Fruit fly (Drosophila melanogaster): ENCODE data around the gene CG44422.
A peak's percentile ranks its signal among the peaks of the same experiment; 100 is the strongest.

The CG44422 gene

dm6 chrX:11349780-11350179 is 47.2 kb upstream of the CG44422 start, which contains the start of gene NdufV3 (continued):
- TF ChIP-seq gem (tag; optimal IDR thresholded peaks at IDR 0.05): peak; percentile 24
- peak; percentile 40; the same call in 1 of the 2 replicates for TF ChIP-seq ranshi (GFP tag; IDR thresholded peaks at IDR 0.05)
- peak; percentile 21 for TF ChIP-seq chn (GFP tag; optimal IDR thresholded peaks at IDR 0.05)
- no peak for TF ChIP-seq CG4424 (GFP tag; optimal IDR thresholded peaks at IDR 0.05)
- no peak for TF ChIP-seq CG1602 (GFP tag; optimal IDR thresholded peaks at IDR 0.05)
- TF ChIP-seq Drgx (GFP tag; IDR thresholded peaks at IDR 0.05): no peak
- no peak for TF ChIP-seq CG7357 (GFP tag; IDR thresholded peaks at IDR 0.05)
- TF ChIP-seq CG6272 (GFP tag; IDR thresholded peaks at IDR 0.05): no peak
- TF ChIP-seq Sry-β (GFP tag; optimal IDR thresholded peaks at IDR 0.05): no peak
- peak; percentile 5 for TF ChIP-seq CG17186 (GFP tag; optimal IDR thresholded peaks at IDR 0.05)
- no peak for TF ChIP-seq dimm (GFP tag; IDR thresholded peaks at IDR 0.05)
- TF ChIP-seq kah (GFP tag; optimal IDR thresholded peaks at IDR 0.05): no peak
- no peak for TF ChIP-seq ato (GFP tag; IDR thresholded peaks at IDR 0.05; ENCODE audit: partially characterized antibody)
- peak; percentile 10 for TF ChIP-seq phol (tag; optimal IDR thresholded peaks at IDR 0.05)
- no peak for TF ChIP-seq CG2875 (GFP tag; optimal IDR thresholded peaks at IDR 0.05)
- no peak for TF ChIP-seq en (GFP tag; optimal IDR thresholded peaks at IDR 0.05)
- no peak for TF ChIP-seq dm (GFP tag; optimal IDR thresholded peaks at IDR 0.05)
- no peak for TF ChIP-seq CG10274 (GFP tag; optimal IDR thresholded peaks at IDR 0.05)
- no peak for TF ChIP-seq CG8290 (GFP tag; optimal IDR thresholded peaks at IDR 0.05)
- TF ChIP-seq CG8290 (tag; optimal IDR thresholded peaks at IDR 0.05): peak in 1 of 2 experiments; percentile 69
- peak; percentile 13 for TF ChIP-seq Meics (GFP tag; optimal IDR thresholded peaks at IDR 0.05)
- no peak; the same call in 1 of the 2 replicates for TF ChIP-seq sob (GFP tag; IDR thresholded peaks at IDR 0.05)
- TF ChIP-seq Usf (GFP tag; optimal IDR thresholded peaks at IDR 0.05): no peak
- TF ChIP-seq crc (GFP tag; optimal IDR thresholded peaks at IDR 0.05): no peak
- TF ChIP-seq Neu2 (GFP tag; optimal IDR thresholded peaks at IDR 0.05; ENCODE audit: borderline replicate concordance): no peak
- TF ChIP-seq Antp (GFP tag; optimal IDR thresholded peaks at IDR 0.05): no peak
- no peak for TF ChIP-seq CG6683 (GFP tag; optimal IDR thresholded peaks at IDR 0.05)
- TF ChIP-seq gsb-n (tag; optimal IDR thresholded peaks at IDR 0.05): no peak
- no peak for TF ChIP-seq CG8765 (GFP tag; IDR thresholded peaks at IDR 0.05)
- TF ChIP-seq Atf6 (GFP tag; IDR thresholded peaks at IDR 0.05): no peak
- TF ChIP-seq CG2678 (tag; optimal IDR thresholded peaks at IDR 0.05): peak; percentile 4
- no peak for TF ChIP-seq CG11696 (GFP tag; IDR thresholded peaks at IDR 0.05)
- peak; percentile 68 for TF ChIP-seq CG3847 (GFP tag; IDR thresholded peaks at IDR 0.05)
- peak; percentile 46 for TF ChIP-seq E2f2 (GFP tag; IDR thresholded peaks at IDR 0.05)
- TF ChIP-seq CG8089 (GFP tag; optimal IDR thresholded peaks at IDR 0.05): no peak
- TF ChIP-seq hbn (GFP tag; IDR thresholded peaks at IDR 0.05; ENCODE audit: partially characterized antibody): no peak
- TF ChIP-seq nau (GFP tag; optimal IDR thresholded peaks at IDR 0.05): no peak
- no peak for TF ChIP-seq abd-A (tag; optimal IDR thresholded peaks at IDR 0.05)
- TF ChIP-seq zf30C (GFP tag; optimal IDR thresholded peaks at IDR 0.05): no peak
- no peak for TF ChIP-seq CG1792 (GFP tag; optimal IDR thresholded peaks at IDR 0.05)
- no peak for TF ChIP-seq Aef1 (GFP tag; IDR thresholded peaks at IDR 0.05)
- TF ChIP-seq Dp (GFP tag; optimal IDR thresholded peaks at IDR 0.05): peak; percentile 31
- peak; percentile 64 for TF ChIP-seq CG7987 (GFP tag; optimal IDR thresholded peaks at IDR 0.05)
- TF ChIP-seq pum (GFP tag; optimal IDR thresholded peaks at IDR 0.05): no peak
- TF ChIP-seq CG3281 (GFP tag; optimal IDR thresholded peaks at IDR 0.05): peak; percentile 1
- peak; percentile 31 for TF ChIP-seq CG13424 (tag; optimal IDR thresholded peaks at IDR 0.05)
- no peak for TF ChIP-seq CG7556 (GFP tag; optimal IDR thresholded peaks at IDR 0.05)
- TF ChIP-seq otp (GFP tag; IDR thresholded peaks at IDR 0.05): no peak
- peak; percentile 28 for TF ChIP-seq grau (tag; optimal IDR thresholded peaks at IDR 0.05)
- TF ChIP-seq B-H2 (GFP tag; optimal IDR thresholded peaks at IDR 0.05): peak; percentile 41
- TF ChIP-seq CG12104 (GFP tag; optimal IDR thresholded peaks at IDR 0.05): no peak
- TF ChIP-seq CG33213 (GFP tag; optimal IDR thresholded peaks at IDR 0.05): no peak
